ENCODE assay signal across 6 fruit fly cellular contexts in the genomic region with DNA sequence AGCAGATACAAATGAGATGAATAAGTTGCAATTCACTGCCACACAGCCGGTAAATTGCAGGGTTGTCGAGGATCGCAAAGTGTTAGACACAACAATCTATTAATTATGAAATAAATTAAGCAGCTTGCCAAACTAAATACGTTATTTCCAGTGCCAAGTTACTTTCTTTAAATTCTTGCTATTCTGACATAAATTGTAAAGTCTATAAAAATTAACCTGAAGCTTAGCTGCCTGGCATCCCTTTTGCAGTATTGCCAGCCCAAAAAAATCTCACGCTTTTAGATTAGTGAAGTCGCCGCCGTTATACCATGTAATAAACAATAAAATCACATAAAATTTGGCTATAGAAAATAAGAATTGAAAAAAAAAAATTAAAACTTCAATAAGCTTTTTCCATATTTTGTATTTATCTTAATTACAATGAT.
TF ChIP-seq lines count a peak whose summit lies in the region.

No protein-coding gene starts in this region.

- TF ChIP-seq CTCF in whole organism, embryonic (GFP tag; optimal IDR thresholded peaks at IDR 0.05; lab: Kevin White, UChicago) = peak; percentile 40

TF ChIP-seq in whole organism, 6 proteins besides CTCF, POLR2A, EP300 and RAD21:
- TF ChIP-seq pan (optimal IDR thresholded peaks at IDR 0.05; lab: Kevin White, UChicago) = peak; percentile 81
- TF ChIP-seq psq (optimal IDR thresholded peaks at IDR 0.05; lab: Kevin White, UChicago) = no peak

TF ChIP-seq in whole organism, adult, 20 proteins besides CTCF, POLR2A, EP300 and RAD21 (continues in another document):
- TF ChIP-seq ovo (GFP tag; optimal IDR thresholded peaks at IDR 0.05; lab: Kevin White, UChicago) (peak; percentile 60), CG33017 (tag; optimal IDR thresholded peaks at IDR 0.05; lab: Kevin White, UChicago) (peak; percentile 95), Hr96 (GFP tag; optimal IDR thresholded peaks at IDR 0.05; lab: Kevin White, UChicago) (peak; percentile 92), Mnt (GFP tag; optimal IDR thresholded peaks at IDR 0.05; lab: Kevin White, UChicago) (peak; percentile 80), CG11617 (GFP tag; optimal IDR thresholded peaks at IDR 0.05; lab: Kevin White, UChicago) (peak; percentile 93), CG7101 (tag; optimal IDR thresholded peaks at IDR 0.05; lab: Kevin White, UChicago) (peak; percentile 95), tj (GFP tag; optimal IDR thresholded peaks at IDR 0.05; lab: Kevin White, UChicago) (peak; percentile 76), toe (GFP tag; optimal IDR thresholded peaks at IDR 0.05; lab: Kevin White, UChicago) (peak; percentile 95), CG12768 (GFP tag; optimal IDR thresholded peaks at IDR 0.05; lab: Kevin White, UChicago) (peak; percentile 95), kay (GFP tag; lab: Kevin White, UChicago; ENCODE audit: borderline replicate concordance) (peak; percentile 95), CG5204 (GFP tag; optimal IDR thresholded peaks at IDR 0.05; lab: Kevin White, UChicago) (peak; percentile 93), CG14711 (tag; optimal IDR thresholded peaks at IDR 0.05; lab: Kevin White, UChicago) (peak; percentile 99), Crg-1 (GFP tag; optimal IDR thresholded peaks at IDR 0.05; lab: Kevin White, UChicago) (peak; percentile 89), CG7045 (GFP tag; optimal IDR thresholded peaks at IDR 0.05; lab: Kevin White, UChicago) (peak; percentile 93), pad (GFP tag; optimal IDR thresholded peaks at IDR 0.05; lab: Kevin White, UChicago) (peak; percentile 84), bab1 (GFP tag; optimal IDR thresholded peaks at IDR 0.05; lab: Kevin White, UChicago) (peak; percentile 96)

TF ChIP-seq in whole organism, embryonic, 481 proteins besides CTCF, POLR2A, EP300 and RAD21 (continues in another document):
- TF ChIP-seq CG31388 (GFP tag; optimal IDR thresholded peaks at IDR 0.05; lab: Kevin White, UChicago) (peak; percentile 57), MBD-R2 (GFP tag; IDR thresholded peaks at IDR 0.05; lab: Robert Waterston, UW) (peak; percentile 93), H15 (GFP tag; IDR thresholded peaks at IDR 0.05; lab: Robert Waterston, UW) (peak; percentile 88), bowl (GFP tag; IDR thresholded peaks at IDR 0.05; lab: Robert Waterston, UW) (peak; percentile 88), CG8765 (GFP tag; IDR thresholded peaks at IDR 0.05; lab: Robert Waterston, UW) (peak; percentile 76), TFAM (GFP tag; optimal IDR thresholded peaks at IDR 0.05; lab: Kevin White, UChicago) (peak; percentile 27), HHEX (GFP tag; optimal IDR thresholded peaks at IDR 0.05; lab: Kevin White, UChicago) (peak; percentile 92), Sox102F (GFP tag; optimal IDR thresholded peaks at IDR 0.05; lab: Kevin White, UChicago) (peak; percentile 94), nerfin-1 (tag; optimal IDR thresholded peaks at IDR 0.05; lab: Kevin White, UChicago) (peak; percentile 87), ind (GFP tag; optimal IDR thresholded peaks at IDR 0.05; lab: Kevin White, UChicago) (peak; percentile 91), CG2199 (GFP tag; IDR thresholded peaks at IDR 0.05; lab: Robert Waterston, UW) (peak; percentile 89), CG15479 (GFP tag; optimal IDR thresholded peaks at IDR 0.05; lab: Kevin White, UChicago) (no peak), CG17568 (GFP tag; optimal IDR thresholded peaks at IDR 0.05; lab: Kevin White, UChicago) (peak; percentile 89), gcm2 (GFP tag; optimal IDR thresholded peaks at IDR 0.05; lab: Kevin White, UChicago) (peak; percentile 85), CG16863 (GFP tag; optimal IDR thresholded peaks at IDR 0.05; lab: Kevin White, UChicago) (peak; percentile 82), Nf-YB (GFP tag; optimal IDR thresholded peaks at IDR 0.05; lab: Kevin White, UChicago) (peak; percentile 69), CG17612 (GFP tag; IDR thresholded peaks at IDR 0.05; lab: Robert Waterston, UW) (peak; percentile 72)

TF ChIP-seq in whole organism, prepupa, 60 proteins besides CTCF, POLR2A, EP300 and RAD21 (continues in another document):
- TF ChIP-seq vri (GFP tag; optimal IDR thresholded peaks at IDR 0.05; lab: Kevin White, UChicago) (peak; percentile 96), CG6276 (GFP tag; optimal IDR thresholded peaks at IDR 0.05; lab: Kevin White, UChicago) (peak; percentile 91), CG6808 (GFP tag; optimal IDR thresholded peaks at IDR 0.05; lab: Kevin White, UChicago) (peak; percentile 94), Met (GFP tag; optimal IDR thresholded peaks at IDR 0.05; lab: Kevin White, UChicago) (peak; percentile 98), svp (GFP tag; lab: Kevin White, UChicago) (peak; percentile 99), dac (GFP tag; optimal IDR thresholded peaks at IDR 0.05; lab: Kevin White, UChicago) (peak; percentile 93), cyc (GFP tag; optimal IDR thresholded peaks at IDR 0.05; lab: Kevin White, UChicago) (peak; percentile 98), CG10631 (GFP tag; optimal IDR thresholded peaks at IDR 0.05; lab: Kevin White, UChicago) (peak; percentile 96), lz (GFP tag; optimal IDR thresholded peaks at IDR 0.05; lab: Kevin White, UChicago) (peak; percentile 98), fd59A (GFP tag; optimal IDR thresholded peaks at IDR 0.05; lab: Kevin White, UChicago) (peak; percentile 90), salr (GFP tag; optimal IDR thresholded peaks at IDR 0.05; lab: Kevin White, UChicago) (peak; percentile 90 to 93), Blimp-1 (GFP tag; optimal IDR thresholded peaks at IDR 0.05; lab: Kevin White, UChicago) (peak; percentile 84), Sox14 (GFP tag; optimal IDR thresholded peaks at IDR 0.05; lab: Kevin White, UChicago) (peak; percentile 98), OdsH (GFP tag; optimal IDR thresholded peaks at IDR 0.05; lab: Kevin White, UChicago) (peak; percentile 97), Gug (GFP tag; IDR thresholded peaks at IDR 0.05; lab: Robert Waterston, UW) (peak; percentile 96), pdm3 (GFP tag; optimal IDR thresholded peaks at IDR 0.05; lab: Kevin White, UChicago) (peak; percentile 98), CG1621 (tag; optimal IDR thresholded peaks at IDR 0.05; lab: Kevin White, UChicago) (peak; percentile 94), achi (GFP tag; optimal IDR thresholded peaks at IDR 0.05; lab: Kevin White, UChicago) (peak; percentile 95)

TF ChIP-seq in whole organism, pupa, 21 proteins besides CTCF, POLR2A, EP300 and RAD21 (continues in another document):
- TF ChIP-seq Ets98B (GFP tag; IDR thresholded peaks at IDR 0.05; lab: Robert Waterston, UW) = peak; percentile 97
- TF ChIP-seq Pif1B (GFP tag; optimal IDR thresholded peaks at IDR 0.05; lab: Kevin White, UChicago) = peak; percentile 92
- TF ChIP-seq fd96Ca (GFP tag; IDR thresholded peaks at IDR 0.05; lab: Robert Waterston, UW) = peak; percentile 97
- TF ChIP-seq Snoo (tag; optimal IDR thresholded peaks at IDR 0.05; lab: Kevin White, UChicago) = peak; percentile 95
- peak; percentile 95 for TF ChIP-seq CG14655 (GFP tag; optimal IDR thresholded peaks at IDR 0.05; lab: Kevin White, UChicago)
- peak; percentile 95 for TF ChIP-seq CG15710 (tag; optimal IDR thresholded peaks at IDR 0.05; lab: Kevin White, UChicago)
- peak; percentile 83 for TF ChIP-seq CG10348 (GFP tag; IDR thresholded peaks at IDR 0.05; lab: Robert Waterston, UW)
- peak; percentile 95 for TF ChIP-seq CG8301 (tag; optimal IDR thresholded peaks at IDR 0.05; lab: Kevin White, UChicago)
- TF ChIP-seq rn (GFP tag; IDR thresholded peaks at IDR 0.05; lab: Robert Waterston, UW) = peak; percentile 82
- peak; percentile 96 for TF ChIP-seq CG17806 (tag; optimal IDR thresholded peaks at IDR 0.05; lab: Kevin White, UChicago)
- peak; percentile 98 for TF ChIP-seq CG4496 (GFP tag; IDR thresholded peaks at IDR 0.05; lab: Robert Waterston, UW)
- TF ChIP-seq CG12605 (GFP tag; IDR thresholded peaks at IDR 0.05; lab: Robert Waterston, UW) = peak; percentile 95
- peak; percentile 85 for TF ChIP-seq CG13204 (GFP tag; optimal IDR thresholded peaks at IDR 0.05; lab: Kevin White, UChicago)
- no peak for TF ChIP-seq EcR (GFP tag; optimal IDR thresholded peaks at IDR 0.05; lab: Kevin White, UChicago)
- peak; percentile 94 for TF ChIP-seq CG8159 (tag; optimal IDR thresholded peaks at IDR 0.05; lab: Kevin White, UChicago)
- TF ChIP-seq CG32121 (GFP tag; IDR thresholded peaks at IDR 0.05; lab: Robert Waterston, UW) = peak; percentile 95
- TF ChIP-seq Pif1A (GFP tag; optimal IDR thresholded peaks at IDR 0.05; lab: Kevin White, UChicago) = peak; percentile 96
- TF ChIP-seq CG34367 (tag; optimal IDR thresholded peaks at IDR 0.05; lab: Kevin White, UChicago) = peak; percentile 95
- TF ChIP-seq D1 (tag; optimal IDR thresholded peaks at IDR 0.05; lab: Kevin White, UChicago) = peak; percentile 62

TF ChIP-seq in whole organism, wandering third instar larva, 38 proteins besides CTCF, POLR2A, EP300 and RAD21 (continues in another document):
- peak; percentile 90 for TF ChIP-seq dmrt93B (GFP tag; optimal IDR thresholded peaks at IDR 0.05; lab: Kevin White, UChicago)
- no peak for TF ChIP-seq Hr78 (GFP tag; optimal IDR thresholded peaks at IDR 0.05; lab: Kevin White, UChicago)
- no peak for TF ChIP-seq tai (GFP tag; optimal IDR thresholded peaks at IDR 0.05; lab: Kevin White, UChicago)
- peak; percentile 91 for TF ChIP-seq sage (GFP tag; optimal IDR thresholded peaks at IDR 0.05; lab: Kevin White, UChicago)
- peak; percentile 98 for TF ChIP-seq HLH106 (tag; optimal IDR thresholded peaks at IDR 0.05; lab: Kevin White, UChicago)
- TF ChIP-seq CrebA (GFP tag; optimal IDR thresholded peaks at IDR 0.05; lab: Kevin White, UChicago; ENCODE audit: borderline replicate concordance) = peak; percentile 91
- TF ChIP-seq Abd-B (GFP tag; optimal IDR thresholded peaks at IDR 0.05; lab: Kevin White, UChicago) = no peak
- no peak for TF ChIP-seq N (GFP tag; optimal IDR thresholded peaks at IDR 0.05; lab: Kevin White, UChicago)
- no peak for TF ChIP-seq dl (GFP tag; optimal IDR thresholded peaks at IDR 0.05; lab: Kevin White, UChicago; ENCODE audit: insufficient read depth in 1 of 2, partially characterized antibody in 2 of 2)
- peak; percentile 88 for TF ChIP-seq Rel (GFP tag; optimal IDR thresholded peaks at IDR 0.05; lab: Kevin White, UChicago)
- TF ChIP-seq Rel (tag; optimal IDR thresholded peaks at IDR 0.05; lab: Kevin White, UChicago) = peak; percentile 90
- TF ChIP-seq foxo (GFP tag; optimal IDR thresholded peaks at IDR 0.05; lab: Kevin White, UChicago) = peak; percentile 93 to 98
- peak; percentile 96 for TF ChIP-seq Hnf4 (GFP tag; optimal IDR thresholded peaks at IDR 0.05; lab: Kevin White, UChicago)
- no peak for TF ChIP-seq Vsx2 (GFP tag; optimal IDR thresholded peaks at IDR 0.05; lab: Kevin White, UChicago; ENCODE audit: partially characterized antibody)
- peak; percentile 95 for TF ChIP-seq OdsH (GFP tag; optimal IDR thresholded peaks at IDR 0.05; lab: Kevin White, UChicago)
- peak; percentile 90 for TF ChIP-seq CG32264 (GFP tag; optimal IDR thresholded peaks at IDR 0.05; lab: Kevin White, UChicago)
- peak; percentile 93 for TF ChIP-seq sv (GFP tag; optimal IDR thresholded peaks at IDR 0.05; lab: Kevin White, UChicago)
- TF ChIP-seq brk (GFP tag; optimal IDR thresholded peaks at IDR 0.05; lab: Kevin White, UChicago) = no peak
- peak; percentile 96 for TF ChIP-seq fru (GFP tag; optimal IDR thresholded peaks at IDR 0.05; lab: Kevin White, UChicago)
- TF ChIP-seq pan (optimal IDR thresholded peaks at IDR 0.05; lab: Kevin White, UChicago) = peak; percentile 55
- TF ChIP-seq usp (GFP tag; optimal IDR thresholded peaks at IDR 0.05; lab: Kevin White, UChicago) = no peak
